Worm (Caenorhabditis elegans) whole organism, late embryonic: ENCODE data around the gene irld-55.

Experiments used
- C08G9.2 ChIP-seq: sonication (generic microtip); optimal IDR thresholded peaks from 2 replicates; lab custom pipeline; 2016; ENCODE audit warnings: mild to moderate bottlenecking, missing genetic modification characterization, moderate library complexity, missing compliant biosample characterization
- F13H6.1 ChIP-seq: sonication (generic microtip); optimal IDR thresholded peaks from 2 replicates; lab custom pipeline; 2016; ENCODE audit warnings: missing genetic modification characterization, missing compliant biosample characterization
- T23F11.4 ChIP-seq: fragments of 200-800 bp; sonication (Bioruptor generic); optimal IDR thresholded peaks from 2 replicates; lab custom pipeline; 2018; ENCODE audit warnings: mild to moderate bottlenecking, missing genetic modification characterization, missing compliant biosample characterization
- ama-1 ChIP-seq: fragments of 150-350 bp; optimal IDR thresholded peaks from 2 replicates; lab custom pipeline; 2014
- ceh-18 ChIP-seq: sonication (generic microtip); optimal IDR thresholded peaks from 2 replicates; lab custom pipeline; 2016; ENCODE audit warnings: missing genetic modification characterization, missing compliant biosample characterization
- ceh-2 ChIP-seq: sonication (generic microtip); optimal IDR thresholded peaks from 2 replicates; lab custom pipeline; 2016; ENCODE audit warnings: missing genotype, missing genetic modification characterization, missing compliant biosample characterization
- ceh-34 ChIP-seq: sonication (generic microtip); optimal IDR thresholded peaks from 2 replicates; lab custom pipeline; 2016; ENCODE audit warnings: mild to moderate bottlenecking, missing genetic modification characterization, missing compliant biosample characterization
- ceh-48 ChIP-seq: sonication (generic microtip); optimal IDR thresholded peaks from 2 replicates; lab custom pipeline; 2016; ENCODE audit warnings: missing genetic modification characterization, inconsistent platforms, missing compliant biosample characterization
- ceh-9 ChIP-seq: sonication (generic microtip); optimal IDR thresholded peaks from 2 replicates; lab custom pipeline; 2016; ENCODE audit warnings: mild to moderate bottlenecking, missing genetic modification characterization, inconsistent platforms, missing compliant biosample characterization
- elt-2 ChIP-seq: sonication (generic microtip); optimal IDR thresholded peaks from 2 replicates; lab custom pipeline; 2016; ENCODE audit warnings: missing genetic modification reagents, missing genetic modification characterization, missing compliant biosample characterization
- elt-4 ChIP-seq: sonication (generic microtip); optimal IDR thresholded peaks from 2 replicates; lab custom pipeline; 2016; ENCODE audit warnings: missing genetic modification characterization, missing compliant biosample characterization
- fax-1 ChIP-seq: sonication (generic microtip); optimal IDR thresholded peaks from 2 replicates; lab custom pipeline; 2016; ENCODE audit warnings: missing genotype, missing genetic modification characterization, missing compliant biosample characterization
- fkh-10 ChIP-seq: fragments of 150-350 bp; optimal IDR thresholded peaks from 2 replicates; lab custom pipeline; 2014; ENCODE audit warnings: missing biosample characterization, missing genetic modification reagents, missing genetic modification characterization
- gmeb-2 ChIP-seq: sonication (generic microtip); optimal IDR thresholded peaks from 2 replicates; lab custom pipeline; 2016; ENCODE audit warnings: missing genetic modification characterization, inconsistent platforms, missing compliant biosample characterization
- hlh-6 ChIP-seq: sonication (generic microtip); optimal IDR thresholded peaks from 2 replicates; lab custom pipeline; 2016; ENCODE audit warnings: missing genotype, missing genetic modification characterization, missing compliant biosample characterization
- hlh-8 ChIP-seq: sonication (generic microtip); optimal IDR thresholded peaks from 2 replicates; lab custom pipeline; 2016; ENCODE audit warnings: missing genotype, missing genetic modification characterization, missing compliant biosample characterization
- mec-3 ChIP-seq: sonication (generic microtip); optimal IDR thresholded peaks from 2 replicates; lab custom pipeline; 2016; ENCODE audit warnings: borderline replicate concordance, missing genetic modification characterization, missing compliant biosample characterization
- nfya-1 ChIP-seq: sonication (generic microtip); optimal IDR thresholded peaks from 2 replicates; lab custom pipeline; 2017; ENCODE audit warnings: missing genetic modification characterization, mild to moderate bottlenecking, missing compliant biosample characterization, antibody characterized with exemption, moderate library complexity
- nhr-11 ChIP-seq: fragments of 150-350 bp; optimal IDR thresholded peaks from 2 replicates; lab custom pipeline; 2014; ENCODE audit warnings: missing biosample characterization, missing genetic modification characterization
- nhr-232 ChIP-seq: sonication (generic microtip); optimal IDR thresholded peaks from 2 replicates; lab custom pipeline; 2016; ENCODE audit warnings: missing genetic modification characterization, missing compliant biosample characterization
- npax-4 ChIP-seq: sonication (generic microtip); optimal IDR thresholded peaks from 2 replicates; lab custom pipeline; 2016; ENCODE audit warnings: missing genetic modification characterization, missing compliant biosample characterization
- pag-3 ChIP-seq: sonication (generic microtip); optimal IDR thresholded peaks from 2 replicates; lab custom pipeline; 2016; ENCODE audit warnings: missing compliant biosample characterization, missing genetic modification characterization, borderline replicate concordance
- pha-2 ChIP-seq: sonication (generic microtip); optimal IDR thresholded peaks from 2 replicates; lab custom pipeline; 2017; ENCODE audit warnings: mild to moderate bottlenecking, missing genetic modification characterization, missing compliant biosample characterization
- pqm-1 ChIP-seq: sonication (generic microtip); optimal IDR thresholded peaks from 2 replicates; lab custom pipeline; 2016; ENCODE audit warnings: missing genetic modification characterization, missing compliant biosample characterization
- rnt-1 ChIP-seq: sonication (generic microtip); optimal IDR thresholded peaks from 2 replicates; lab custom pipeline; 2016; ENCODE audit warnings: missing genetic modification characterization, missing compliant biosample characterization
- tbx-7 ChIP-seq: sonication (generic microtip); optimal IDR thresholded peaks from 2 replicates; lab custom pipeline; 2016; ENCODE audit warnings: missing genotype, missing genetic modification characterization, missing compliant biosample characterization
- unc-3 ChIP-seq, 2 experiments: fragments of 200-800 bp in 1 of 2; sonication (Bioruptor generic) in 1 of 2; sonication (generic microtip) in 1 of 2; conservative IDR thresholded peaks in 1 of 2; optimal IDR thresholded peaks in 1 of 2; 2 replicates each; pipeline versions ENCODE4 v1.3.6 to Lab custom; 2016 to 2022; ENCODE audit warnings: missing compliant biosample characterization in 2 of 2, missing genetic modification characterization in 2 of 2, missing genetic modification reagents in 1 of 2
- unc-42 ChIP-seq: sonication (generic microtip); optimal IDR thresholded peaks from 2 replicates; lab custom pipeline; 2016; ENCODE audit warnings: missing genotype, missing genetic modification characterization, missing compliant biosample characterization
- unc-86 ChIP-seq: sonication (generic microtip); optimal IDR thresholded peaks from 2 replicates; lab custom pipeline; 2016; ENCODE audit warnings: missing genetic modification characterization, missing compliant biosample characterization

irld-55 gene

ce11 chrIV:14070992-14071289 is 50.9 kb downstream of the irld-55 start (continued):
- no peak for TF ChIP-seq ceh-2 (tag; lab: Kevin White, UChicago)
- no peak for TF ChIP-seq tbx-7 (tag; lab: Kevin White, UChicago)
- no peak for TF ChIP-seq unc-86
- no peak for TF ChIP-seq gmeb-2
- TF ChIP-seq hlh-6 (tag; lab: Kevin White, UChicago) = no peak
- TF ChIP-seq T23F11.4 (GFP tag; lab: Kevin White, UChicago) = no peak
- no peak for TF ChIP-seq ceh-34 (tag; lab: Kevin White, UChicago)
- no peak for TF ChIP-seq C08G9.2 (tag; lab: Kevin White, UChicago)
- peak; percentile 87 for TF ChIP-seq nfya-1 (tag; lab: Kevin White, UChicago)
- TF ChIP-seq nhr-11 (tag; lab: Kevin White, UChicago) = no peak
- peak; percentile 57 for TF ChIP-seq ama-1 (lab: Kevin White, UChicago)
- no peak for TF ChIP-seq pqm-1
- peak; percentile 39 for TF ChIP-seq ceh-18 (tag; lab: Kevin White, UChicago)
- TF ChIP-seq pag-3 (tag; lab: Kevin White, UChicago) = no peak
- TF ChIP-seq unc-42 (tag; lab: Kevin White, UChicago) = peak; percentile 10
- TF ChIP-seq elt-2 (tag; lab: Kevin White, UChicago) = peak; percentile 3
- peak; percentile 74 for TF ChIP-seq rnt-1 (tag; lab: Kevin White, UChicago)
- no peak for TF ChIP-seq elt-4 (tag; lab: Kevin White, UChicago)
- TF ChIP-seq ceh-9 (tag; lab: Kevin White, UChicago) = no peak
- TF ChIP-seq unc-3 (GFP tag; conservative IDR thresholded peaks at IDR 0.05; lab: Robert Waterston, UW) = no peak
- TF ChIP-seq unc-3 (tag; optimal IDR thresholded peaks at IDR 0.05; lab: Kevin White, UChicago) = no peak
- no peak for TF ChIP-seq fax-1 (tag; lab: Kevin White, UChicago)
- no peak for TF ChIP-seq hlh-8
- no peak for TF ChIP-seq mec-3 (tag; lab: Kevin White, UChicago)
- no peak for TF ChIP-seq ceh-48 (tag; lab: Kevin White, UChicago)
- TF ChIP-seq npax-4 = no peak

ce11 chrIV:14071466-14071865 is 51.5 kb downstream of the irld-55 start, which contains the start of gene ccar-1:
ccar-1 (plus strand) TSS chrIV:14071548.
- no peak for TF ChIP-seq pha-2 (tag; lab: Kevin White, UChicago)
- TF ChIP-seq fkh-10 = no peak
- TF ChIP-seq, all 69 proteins: peak for 0

ce11 chrIV:14072011-14072649 is 52.1 kb downstream of the irld-55 start:
- no peak for TF ChIP-seq nhr-232 (tag; lab: Kevin White, UChicago)
- TF ChIP-seq F13H6.1 = no peak
- TF ChIP-seq unc-3 (GFP tag; conservative IDR thresholded peaks at IDR 0.05; lab: Robert Waterston, UW) = no peak
- TF ChIP-seq unc-3 (tag; optimal IDR thresholded peaks at IDR 0.05; lab: Kevin White, UChicago) = no peak
